Worm (Caenorhabditis elegans) whole organism, L4/young adult: Measurements from ENCODE around the gene lips-9.

Experiments
- W03F9.2 ChIP-seq: fragments of 150-350 bp; optimal IDR thresholded peaks from 2 replicates; lab custom pipeline; 2014; ENCODE audit warnings: missing biosample characterization, missing genetic modification characterization
- dao-5 ChIP-seq: sonication (generic microtip); optimal IDR thresholded peaks from 2 replicates; lab custom pipeline; 2016; ENCODE audit warnings: missing genotype, missing genetic modification characterization, moderate library complexity, missing compliant biosample characterization
- him-1 ChIP-seq: sonication (generic microtip); optimal IDR thresholded peaks from 2 replicates; lab custom pipeline; 2016; ENCODE audit warnings: missing genotype, missing genetic modification reagents, missing genetic modification characterization, missing compliant biosample characterization

The lips-9 gene

DNA sequence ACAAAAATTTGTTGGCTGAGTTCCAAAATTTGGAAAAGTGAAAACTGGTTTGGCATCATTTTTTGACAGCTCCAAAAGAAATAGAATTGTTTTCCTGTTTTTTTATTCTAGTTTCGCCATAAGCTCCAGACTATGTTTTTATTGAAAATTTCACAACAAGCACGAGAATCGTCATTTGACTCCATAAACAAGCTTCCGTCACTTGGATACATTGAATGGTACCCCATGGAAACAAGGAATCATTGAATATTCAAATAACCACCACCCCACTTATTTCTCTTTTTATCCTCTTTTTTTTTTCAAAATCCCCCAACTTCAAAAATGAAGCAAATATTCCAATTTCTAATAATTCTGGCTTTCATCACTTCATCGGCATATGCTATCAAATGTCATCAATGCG lies 26.4 kb downstream of the lips-9 start, which contains the start of gene ddn-2:
Gene ddn-2 (plus strand): TSS at position 301 of the 400 bp plus-strand sequence.
- no peak for TF ChIP-seq him-1 (tag; lab: Kevin White, UChicago)
- TF ChIP-seq dao-5 (tag; lab: Kevin White, UChicago) = no peak
- no peak for TF ChIP-seq W03F9.2 (tag; lab: Kevin White, UChicago)

DNA sequence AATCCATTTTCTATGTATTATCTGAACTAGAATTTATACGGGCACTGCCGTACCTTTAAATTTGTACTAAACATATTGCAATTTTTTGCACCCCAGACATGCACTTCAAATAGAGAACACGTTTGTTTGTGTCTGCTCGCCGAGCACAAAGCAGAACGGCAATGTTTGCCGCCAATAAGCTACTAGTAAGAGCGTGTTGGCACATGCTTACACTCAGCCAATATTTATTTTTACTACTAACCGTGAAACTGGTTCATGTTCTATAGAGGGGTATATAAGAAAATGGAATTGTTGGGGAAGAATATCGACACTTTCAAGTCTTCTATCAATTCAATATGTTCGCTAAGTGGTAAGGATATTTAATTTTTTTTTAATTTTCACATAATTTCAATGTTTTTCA lies 28.1 kb downstream of the lips-9 start, which contains the start of gene nspb-11:
Gene nspb-11 (plus strand): TSS at position 301 of the 400 bp plus-strand sequence.
- TF ChIP-seq W03F9.2 (tag; lab: Kevin White, UChicago) = no peak
- TF ChIP-seq dao-5 (tag; lab: Kevin White, UChicago) = no peak
- no peak for TF ChIP-seq him-1 (tag; lab: Kevin White, UChicago)

DNA sequence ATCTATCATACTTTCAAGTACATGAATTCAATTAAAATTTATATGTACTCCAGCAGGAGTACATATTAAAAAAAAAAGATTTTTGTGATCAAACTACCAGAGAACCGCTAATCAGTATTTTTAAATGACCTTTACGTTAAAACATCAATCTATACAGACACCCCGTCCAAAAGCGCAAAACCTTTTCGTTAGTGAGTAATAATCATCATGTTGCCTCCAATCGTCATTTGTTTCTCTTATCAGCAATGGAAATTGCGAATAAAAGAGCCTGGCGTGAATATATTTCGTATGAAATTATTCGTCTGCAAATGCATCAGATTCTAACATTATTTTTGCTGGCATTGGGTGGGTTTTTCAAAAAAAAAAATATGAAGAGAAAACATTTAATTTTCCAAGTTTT lies 31.0 kb downstream of the lips-9 start, which contains the start of gene clec-66:
Gene clec-66 (plus strand): TSS at position 225 of the 400 bp plus-strand sequence.
- TF ChIP-seq W03F9.2 (tag; lab: Kevin White, UChicago) (no peak), him-1 (tag; lab: Kevin White, UChicago) (no peak), dao-5 (tag; lab: Kevin White, UChicago) (no peak)

DNA sequence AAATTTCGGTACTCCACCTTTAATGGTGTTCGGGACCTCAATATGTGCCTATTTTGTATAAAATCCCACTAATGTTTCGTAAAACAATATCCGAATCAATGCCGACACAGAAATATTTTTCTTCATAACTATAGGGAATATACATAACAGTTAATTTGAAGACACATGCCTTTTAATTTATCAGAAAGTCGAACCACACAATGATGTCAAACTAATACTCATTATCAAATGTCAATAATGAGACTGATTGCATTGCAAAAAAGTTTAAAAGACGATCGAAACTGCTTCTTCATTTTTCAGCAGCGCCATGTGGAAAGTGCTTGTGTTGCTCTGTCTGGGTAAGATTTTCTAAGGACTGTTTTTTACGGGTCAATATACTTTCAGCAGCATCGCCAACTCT lies 34.1 kb downstream of the lips-9 start, which contains the start of gene clec-65:
Gene clec-65 (plus strand): TSS at position 301 of the 400 bp plus-strand sequence.
- TF ChIP-seq him-1 (tag; lab: Kevin White, UChicago) = no peak
- TF ChIP-seq dao-5 (tag; lab: Kevin White, UChicago) = no peak
- TF ChIP-seq W03F9.2 (tag; lab: Kevin White, UChicago) = no peak

ce11 chrII:12897942-12898341 lies 37.2 kb downstream of the lips-9 start, which contains the start of gene clec-64:
TSS of gene clec-64 (plus strand) at chrII:12898242.
- TF ChIP-seq him-1 (tag; lab: Kevin White, UChicago) = no peak
- no peak for TF ChIP-seq dao-5 (tag; lab: Kevin White, UChicago)
- no peak for TF ChIP-seq W03F9.2 (tag; lab: Kevin White, UChicago)

- no peak for TF ChIP-seq W03F9.2 (tag; lab: Kevin White, UChicago)
- no peak for TF ChIP-seq dao-5 (tag; lab: Kevin White, UChicago)
- TF ChIP-seq him-1 (tag; lab: Kevin White, UChicago) = no peak
Observed at ce11 chrII:12897361-12897760, 37.8 kb downstream of the lips-9 start.

ce11 chrII:12896666-12897065 lies 38.5 kb downstream of the lips-9 start:
- no peak for TF ChIP-seq W03F9.2 (tag; lab: Kevin White, UChicago)
- no peak for TF ChIP-seq dao-5 (tag; lab: Kevin White, UChicago)
- no peak for TF ChIP-seq him-1 (tag; lab: Kevin White, UChicago)

DNA sequence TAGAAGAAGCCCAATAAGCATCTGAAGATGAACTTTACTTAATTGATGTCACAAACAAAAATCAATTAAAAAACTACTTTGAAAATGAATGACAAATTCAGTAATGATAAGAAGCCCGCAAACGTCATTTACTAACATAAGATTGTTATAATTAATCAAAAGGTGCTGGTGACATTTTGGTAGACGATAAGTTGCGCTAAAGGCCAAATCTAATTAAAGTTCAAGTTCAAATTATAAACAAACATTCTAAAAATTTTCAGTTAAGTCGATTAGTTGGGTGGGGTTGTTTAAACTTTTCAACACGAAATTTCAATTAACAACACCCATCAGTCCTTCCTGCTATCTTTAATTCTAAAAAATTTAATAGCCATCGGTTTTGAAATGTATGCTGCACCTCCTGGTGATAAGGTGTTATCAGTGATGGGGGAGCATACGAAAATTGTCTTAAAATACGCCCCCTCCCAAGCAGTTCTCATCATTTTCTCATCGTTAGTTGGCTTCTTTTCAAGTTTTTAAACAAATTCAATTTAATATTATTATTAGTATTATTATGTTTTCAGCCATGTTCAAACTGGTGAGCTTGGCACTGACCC lies 40.0 kb downstream of the lips-9 start, which contains the start of the genes clec-62 and clec-63:
Gene clec-62 (minus strand): TSS at position 51 of the 593 bp plus-strand sequence.
Gene clec-63 (plus strand): TSS at position 561 of the 593 bp plus-strand sequence.
- no peak for TF ChIP-seq dao-5 (tag; lab: Kevin White, UChicago)
- TF ChIP-seq him-1 (tag; lab: Kevin White, UChicago) = no peak
- TF ChIP-seq W03F9.2 (tag; lab: Kevin White, UChicago) = no peak

- no peak for TF ChIP-seq W03F9.2 (tag; lab: Kevin White, UChicago)
- no peak for TF ChIP-seq dao-5 (tag; lab: Kevin White, UChicago)
- TF ChIP-seq him-1 (tag; lab: Kevin White, UChicago) = no peak
Observed at ce11 chrII:12892407-12892806, 42.8 kb downstream of the lips-9 start.

- no peak for TF ChIP-seq dao-5 (tag; lab: Kevin White, UChicago)
- TF ChIP-seq W03F9.2 (tag; lab: Kevin White, UChicago) = no peak
- no peak for TF ChIP-seq him-1 (tag; lab: Kevin White, UChicago)
Observed at ce11 chrII:12888471-12888870, 46.7 kb downstream of the lips-9 start, which contains the start of gene F35C5.3. TSS of gene F35C5.3 (plus strand) at chrII:12888771.

DNA sequence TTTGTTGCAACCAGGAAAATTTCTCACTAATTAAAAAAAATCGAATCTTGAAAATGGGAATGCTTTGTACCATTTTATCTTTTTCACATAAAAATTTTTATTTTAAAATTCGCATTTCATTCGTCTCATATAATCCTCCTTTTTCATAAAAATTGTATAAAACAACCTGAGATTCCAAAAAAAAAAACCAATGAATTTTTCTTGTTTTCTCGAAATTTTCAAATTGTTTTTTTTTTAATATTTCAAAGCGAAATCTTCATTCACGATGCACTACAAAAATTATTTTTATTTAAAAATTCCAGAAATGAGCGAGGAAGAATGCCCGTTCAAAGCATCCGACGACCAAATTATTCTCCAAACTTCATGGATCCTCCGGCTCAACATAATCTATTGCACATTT lies 50.2 kb downstream of the lips-9 start, which contains the start of gene sra-14:
Gene sra-14 (plus strand): TSS at position 301 of the 400 bp plus-strand sequence.
- TF ChIP-seq him-1 (tag; lab: Kevin White, UChicago) = no peak
- no peak for TF ChIP-seq dao-5 (tag; lab: Kevin White, UChicago)
- no peak for TF ChIP-seq W03F9.2 (tag; lab: Kevin White, UChicago)
